Fruit fly (Drosophila melanogaster) whole organism, prepupa: Measurements from ENCODE around the gene Nlp.
A peak's percentile ranks its signal among the peaks of the same experiment; 100 is the strongest.

ENCODE experiments used
- Blimp-1 ChIP-seq: fragments of 200-800 bp; sonication (Bioruptor generic); optimal IDR thresholded peaks from 3 replicates; lab custom pipeline; 2017; ENCODE audit warnings: missing biosample characterization, missing genetic modification characterization, mild to moderate bottlenecking, moderate library complexity, missing genetic modification reagents
- CG10631 ChIP-seq: fragments of 200-800 bp; sonication (Bioruptor generic); optimal IDR thresholded peaks from 2 replicates; lab custom pipeline; 2016; ENCODE audit warnings: missing biosample characterization, missing genetic modification characterization
- CG10669 ChIP-seq: fragments of 200-800 bp; sonication (Bioruptor generic); optimal IDR thresholded peaks from 3 replicates; lab custom pipeline; 2018; ENCODE audit warnings: missing biosample characterization, mild to moderate bottlenecking, missing genetic modification characterization, moderate library complexity
- CG11762 ChIP-seq: fragments of 200-800 bp; sonication (Bioruptor generic); optimal IDR thresholded peaks from 3 replicates; lab custom pipeline; 2016; ENCODE audit warnings: missing biosample characterization, missing genetic modification characterization; ENCODE audit not compliant: insufficient read depth
- CG11902 ChIP-seq: fragments of 200-800 bp; sonication (Bioruptor generic); optimal IDR thresholded peaks from 3 replicates; lab custom pipeline; 2016; ENCODE audit warnings: missing biosample characterization, missing genetic modification characterization
- CG15336 ChIP-seq: fragments of 200-800 bp; sonication (Bioruptor generic); IDR thresholded peaks from 2 replicates; pipeline ENCODE4 v1.3.6; 2022; ENCODE audit warnings: missing biosample characterization, missing genetic modification characterization
- CG1621 ChIP-seq: fragments of 200-800 bp; sonication (Bioruptor generic); optimal IDR thresholded peaks from 3 replicates; lab custom pipeline; 2018; ENCODE audit warnings: missing biosample characterization, mild to moderate bottlenecking, missing genetic modification characterization
- CG3032 ChIP-seq: fragments of 200-800 bp; optimal IDR thresholded peaks from 2 replicates; lab custom pipeline; 2019; ENCODE audit warnings: missing biosample characterization, mild to moderate bottlenecking, missing genetic modification characterization, moderate library complexity
- CG32006 ChIP-seq: fragments of 200-800 bp; sonication (Bioruptor generic); optimal IDR thresholded peaks from 3 replicates; lab custom pipeline; 2017; ENCODE audit warnings: missing biosample characterization, mild to moderate bottlenecking, missing genetic modification characterization
- CG34406 ChIP-seq: fragments of 200-800 bp; sonication (Bioruptor generic); optimal IDR thresholded peaks from 3 replicates; lab custom pipeline; 2016; ENCODE audit warnings: missing biosample characterization, missing genetic modification characterization
- CG4318 ChIP-seq: fragments of 200-800 bp; sonication (Bioruptor generic); optimal IDR thresholded peaks from 3 replicates; lab custom pipeline; 2017; ENCODE audit warnings: missing biosample characterization, mild to moderate bottlenecking, missing genetic modification characterization
- CG6163 ChIP-seq: fragments of 200-800 bp; sonication (Bioruptor generic); IDR thresholded peaks from 3 replicates; pipeline ENCODE4 v1.3.6; 2022; ENCODE audit warnings: missing biosample characterization, missing genetic modification characterization
- CG6276 ChIP-seq: fragments of 200-800 bp; sonication (Bioruptor generic); optimal IDR thresholded peaks from 2 replicates; lab custom pipeline; 2017; ENCODE audit warnings: missing biosample characterization, mild to moderate bottlenecking, missing genetic modification characterization
- CG6792 ChIP-seq: fragments of 200-800 bp; sonication (Bioruptor generic); optimal IDR thresholded peaks from 3 replicates; lab custom pipeline; 2016; ENCODE audit warnings: missing biosample characterization, missing genetic modification characterization
- CG6808 ChIP-seq: fragments of 200-800 bp; sonication (Bioruptor generic); optimal IDR thresholded peaks from 3 replicates; lab custom pipeline; 2017; ENCODE audit warnings: missing biosample characterization, missing genetic modification characterization, mild to moderate bottlenecking, moderate library complexity, missing genetic modification reagents
- CG6854 ChIP-seq: fragments of 200-800 bp; sonication (Bioruptor generic); optimal IDR thresholded peaks from 2 replicates; lab custom pipeline; 2017; ENCODE audit warnings: missing biosample characterization, mild to moderate bottlenecking, missing genetic modification characterization
- CG8119 ChIP-seq: fragments of 200-800 bp; sonication (Bioruptor generic); IDR thresholded peaks from 3 replicates; pipeline ENCODE4 v1.3.6; 2022; ENCODE audit warnings: missing biosample characterization, missing genetic modification characterization
- CG8319 ChIP-seq: fragments of 200-800 bp; sonication (Bioruptor generic); optimal IDR thresholded peaks from 3 replicates; lab custom pipeline; 2016; ENCODE audit warnings: missing biosample characterization, missing genetic modification characterization
- CG8632 ChIP-seq: fragments of 200-800 bp; sonication (Bioruptor generic); optimal IDR thresholded peaks from 3 replicates; lab custom pipeline; 2016; ENCODE audit warnings: missing biosample characterization, missing genetic modification characterization
- Eip75B ChIP-seq: fragments of 200-800 bp; sonication (Bioruptor generic); optimal IDR thresholded peaks from 3 replicates; lab custom pipeline; 2016; ENCODE audit warnings: missing biosample characterization, missing genetic modification characterization
- Eip78C ChIP-seq: fragments of 200-800 bp; sonication (Bioruptor generic); peaks from one replicate; lab custom pipeline; 2016; ENCODE audit warnings: missing biosample characterization, missing genetic modification characterization
- Ets21C ChIP-seq: fragments of 200-800 bp; sonication (Bioruptor generic); optimal IDR thresholded peaks from 3 replicates; lab custom pipeline; 2016; ENCODE audit warnings: missing biosample characterization, missing genetic modification characterization
- Gug ChIP-seq: fragments of 200-800 bp; sonication (Bioruptor generic); IDR thresholded peaks from 2 replicates; pipeline ENCODE4 v1.3.6; 2022; ENCODE audit warnings: missing biosample characterization, missing genetic modification characterization
- Hr39 ChIP-seq: fragments of 200-800 bp; sonication (Bioruptor generic); optimal IDR thresholded peaks from 2 replicates; lab custom pipeline; 2016; ENCODE audit warnings: missing biosample characterization, missing genetic modification characterization
- Hr4 ChIP-seq: fragments of 200-800 bp; sonication (Bioruptor generic); optimal IDR thresholded peaks from 3 replicates; lab custom pipeline; 2016; ENCODE audit warnings: missing biosample characterization, missing genetic modification characterization
- Lpt ChIP-seq: fragments of 200-800 bp; sonication (Bioruptor generic); optimal IDR thresholded peaks from 3 replicates; lab custom pipeline; 2016; ENCODE audit warnings: missing biosample characterization, missing genetic modification characterization
- Met ChIP-seq: fragments of 200-800 bp; sonication (Bioruptor generic); optimal IDR thresholded peaks from 3 replicates; lab custom pipeline; 2016; ENCODE audit warnings: missing biosample characterization, missing genetic modification characterization
- OdsH ChIP-seq: fragments of 200-800 bp; sonication (Bioruptor generic); optimal IDR thresholded peaks from 3 replicates; lab custom pipeline; 2016; ENCODE audit warnings: missing biosample characterization, missing genetic modification characterization
- Smox ChIP-seq: fragments of 200-800 bp; sonication (Bioruptor generic); optimal IDR thresholded peaks from 3 replicates; lab custom pipeline; 2016; ENCODE audit warnings: missing biosample characterization, missing genetic modification characterization
- Sox102F ChIP-seq: fragments of 200-800 bp; sonication (Bioruptor generic); optimal IDR thresholded peaks from 2 replicates; lab custom pipeline; 2016; ENCODE audit warnings: missing biosample characterization, mild to moderate bottlenecking, missing genetic modification characterization
- Sox14 ChIP-seq: fragments of 200-800 bp; sonication (Bioruptor generic); optimal IDR thresholded peaks from 3 replicates; lab custom pipeline; 2016; ENCODE audit warnings: missing biosample characterization, missing genetic modification characterization
- Sox15 ChIP-seq: fragments of 200-800 bp; sonication (Bioruptor generic); optimal IDR thresholded peaks from 3 replicates; lab custom pipeline; 2016; ENCODE audit warnings: missing biosample characterization, missing genetic modification characterization
- achi ChIP-seq: fragments of 200-800 bp; sonication (Bioruptor generic); optimal IDR thresholded peaks from 3 replicates; lab custom pipeline; 2016; ENCODE audit warnings: missing biosample characterization, missing genetic modification characterization
- acj6 ChIP-seq: fragments of 200-800 bp; sonication (Bioruptor generic); optimal IDR thresholded peaks from 3 replicates; lab custom pipeline; 2016; ENCODE audit warnings: missing biosample characterization, missing genetic modification characterization
- dsx ChIP-seq: fragments of 200-800 bp; optimal IDR thresholded peaks from 3 replicates; lab custom pipeline; 2019; ENCODE audit warnings: missing biosample characterization, mild to moderate bottlenecking, missing genetic modification characterization, moderate library complexity; ENCODE audit not compliant: poor library complexity, severe bottlenecking
- eg ChIP-seq: fragments of 200-800 bp; sonication (Bioruptor generic); IDR thresholded peaks from 3 replicates; pipeline ENCODE4 v1.3.6; 2022; ENCODE audit warnings: missing biosample characterization, missing genetic modification characterization
- esn ChIP-seq: fragments of 200-800 bp; sonication (Bioruptor generic); optimal IDR thresholded peaks from 2 replicates; lab custom pipeline; 2016; ENCODE audit warnings: missing biosample characterization, mild to moderate bottlenecking, missing genetic modification characterization, moderate library complexity
- fd59A ChIP-seq: fragments of 200-800 bp; sonication (Bioruptor generic); optimal IDR thresholded peaks from 2 replicates; lab custom pipeline; 2017; ENCODE audit warnings: missing biosample characterization, mild to moderate bottlenecking, missing genetic modification characterization, missing genetic modification reagents
- fkh ChIP-seq: fragments of 200-800 bp; sonication (Bioruptor generic); optimal IDR thresholded peaks from 3 replicates; lab custom pipeline; 2017; ENCODE audit warnings: missing biosample characterization, mild to moderate bottlenecking, missing genetic modification characterization, moderate library complexity
- lz ChIP-seq: fragments of 200-800 bp; sonication (Bioruptor generic); optimal IDR thresholded peaks from 3 replicates; lab custom pipeline; 2016; ENCODE audit warnings: missing biosample characterization, missing genetic modification characterization
- net ChIP-seq: fragments of 200-800 bp; sonication (Bioruptor generic); optimal IDR thresholded peaks from 3 replicates; lab custom pipeline; 2016; ENCODE audit warnings: missing biosample characterization, missing genetic modification characterization
- pdm3 ChIP-seq: fragments of 200-800 bp; sonication (Bioruptor generic); optimal IDR thresholded peaks from 3 replicates; lab custom pipeline; 2016; ENCODE audit warnings: missing biosample characterization, missing genetic modification characterization
- salr ChIP-seq, 2 experiments: fragments of 200-800 bp; sonication (Bioruptor generic); optimal IDR thresholded peaks; 3 replicates each; lab custom pipeline; 2016 to 2018; ENCODE audit warnings: missing biosample characterization in 2 of 2, missing genetic modification characterization in 2 of 2, mild to moderate bottlenecking in 1 of 2
- spab ChIP-seq: fragments of 200-800 bp; sonication (Bioruptor generic); optimal IDR thresholded peaks from 2 replicates; lab custom pipeline; 2017; ENCODE audit warnings: missing biosample characterization, mild to moderate bottlenecking, missing genetic modification characterization, missing genetic modification reagents
- ss ChIP-seq, 2 experiments: fragments of 200-800 bp; sonication (Bioruptor generic); optimal IDR thresholded peaks; 2 replicates in 1 of 2; 3 replicates in 1 of 2; lab custom pipeline; 2017 to 2018; ENCODE audit warnings: mild to moderate bottlenecking in 2 of 2, missing biosample characterization in 2 of 2, missing genetic modification characterization in 2 of 2, moderate library complexity in 1 of 2
- svp ChIP-seq: fragments of 200-800 bp; sonication (Bioruptor generic); peaks from one replicate; lab custom pipeline; 2016; ENCODE audit warnings: missing biosample characterization, missing genetic modification characterization

Nlp gene

DNA sequence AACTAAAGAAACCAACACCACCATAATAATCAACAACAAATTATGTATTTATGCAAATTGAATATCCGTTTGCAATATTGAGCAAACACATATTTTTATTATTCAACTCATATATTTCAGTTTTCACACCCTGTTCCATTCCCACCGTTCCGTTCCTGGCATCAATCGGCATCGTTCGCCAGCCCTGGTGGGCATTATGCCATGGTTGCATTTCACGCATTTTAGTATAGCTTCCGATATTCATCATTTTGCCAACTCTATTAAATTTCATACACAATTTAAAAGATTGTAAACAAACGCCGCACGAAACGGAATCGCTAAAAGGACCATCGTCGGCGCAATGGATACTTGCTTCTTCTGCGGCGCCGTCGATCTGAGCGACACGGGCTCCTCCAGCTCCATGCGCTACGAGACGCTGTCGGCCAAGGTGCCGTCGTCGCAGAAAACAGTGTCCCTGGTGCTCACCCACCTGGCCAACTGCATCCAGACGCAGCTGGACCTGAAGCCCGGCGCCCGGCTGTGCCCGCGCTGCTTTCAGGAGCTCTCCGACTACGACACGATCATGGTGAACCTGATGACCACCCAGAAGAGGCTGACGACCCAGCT is 38.7 kb downstream of the Nlp start, which contains the start of gene Sry-delta (continued):
- peak; percentile 44 for TF ChIP-seq CG6792 (GFP tag; lab: Kevin White, UChicago)
- TF ChIP-seq Sox15, result peak; percentile 39
- peak; percentile 41 for TF ChIP-seq dsx (GFP tag; lab: Kevin White, UChicago)
- peak; percentile 8 for TF ChIP-seq CG11762 (GFP tag; lab: Kevin White, UChicago)
- TF ChIP-seq CG15336 (GFP tag; lab: Robert Waterston, UW), result no peak
- no peak for TF ChIP-seq Hr4 (GFP tag; lab: Kevin White, UChicago)
- TF ChIP-seq net (GFP tag; lab: Kevin White, UChicago), result no peak
- no peak for TF ChIP-seq Ets21C (GFP tag; lab: Kevin White, UChicago)
- TF ChIP-seq pdm3 (GFP tag; lab: Kevin White, UChicago), result no peak
- TF ChIP-seq Sox14, result no peak
- TF ChIP-seq Lpt, result no peak
- TF ChIP-seq Eip75B (GFP tag; lab: Kevin White, UChicago), result no peak
- TF ChIP-seq CG34406 (GFP tag; lab: Kevin White, UChicago), result peak; percentile 48
- no peak for TF ChIP-seq CG32006
- no peak for TF ChIP-seq acj6
- TF ChIP-seq CG3032, result peak; percentile 68
- no peak for TF ChIP-seq svp (GFP tag; lab: Kevin White, UChicago)
- no peak for TF ChIP-seq CG10631 (GFP tag; lab: Kevin White, UChicago)
- no peak for TF ChIP-seq CG8119 (GFP tag; lab: Robert Waterston, UW)
- TF ChIP-seq Gug, result peak; percentile 46
- no peak for TF ChIP-seq ss (GFP tag; optimal IDR thresholded peaks at IDR 0.05; lab: Kevin White, UChicago)
- TF ChIP-seq CG11902 (GFP tag; lab: Kevin White, UChicago), result no peak
- TF ChIP-seq salr (GFP tag; optimal IDR thresholded peaks at IDR 0.05; lab: Kevin White, UChicago), result peak in 1 of 2 experiments; percentile 46
- no peak for TF ChIP-seq CG8632
- peak; percentile 41; the same call in 1 of the 3 replicates for TF ChIP-seq eg (GFP tag; lab: Robert Waterston, UW)
- TF ChIP-seq spab (GFP tag; lab: Kevin White, UChicago), result no peak
- peak; percentile 21 for TF ChIP-seq Eip78C
- no peak for TF ChIP-seq achi (GFP tag; lab: Kevin White, UChicago)
- peak; percentile 79 for TF ChIP-seq esn
- TF ChIP-seq CG8319, result no peak
- no peak for TF ChIP-seq CG1621 (tag; lab: Kevin White, UChicago)
- peak; percentile 79 for TF ChIP-seq lz (GFP tag; lab: Kevin White, UChicago)

DNA sequence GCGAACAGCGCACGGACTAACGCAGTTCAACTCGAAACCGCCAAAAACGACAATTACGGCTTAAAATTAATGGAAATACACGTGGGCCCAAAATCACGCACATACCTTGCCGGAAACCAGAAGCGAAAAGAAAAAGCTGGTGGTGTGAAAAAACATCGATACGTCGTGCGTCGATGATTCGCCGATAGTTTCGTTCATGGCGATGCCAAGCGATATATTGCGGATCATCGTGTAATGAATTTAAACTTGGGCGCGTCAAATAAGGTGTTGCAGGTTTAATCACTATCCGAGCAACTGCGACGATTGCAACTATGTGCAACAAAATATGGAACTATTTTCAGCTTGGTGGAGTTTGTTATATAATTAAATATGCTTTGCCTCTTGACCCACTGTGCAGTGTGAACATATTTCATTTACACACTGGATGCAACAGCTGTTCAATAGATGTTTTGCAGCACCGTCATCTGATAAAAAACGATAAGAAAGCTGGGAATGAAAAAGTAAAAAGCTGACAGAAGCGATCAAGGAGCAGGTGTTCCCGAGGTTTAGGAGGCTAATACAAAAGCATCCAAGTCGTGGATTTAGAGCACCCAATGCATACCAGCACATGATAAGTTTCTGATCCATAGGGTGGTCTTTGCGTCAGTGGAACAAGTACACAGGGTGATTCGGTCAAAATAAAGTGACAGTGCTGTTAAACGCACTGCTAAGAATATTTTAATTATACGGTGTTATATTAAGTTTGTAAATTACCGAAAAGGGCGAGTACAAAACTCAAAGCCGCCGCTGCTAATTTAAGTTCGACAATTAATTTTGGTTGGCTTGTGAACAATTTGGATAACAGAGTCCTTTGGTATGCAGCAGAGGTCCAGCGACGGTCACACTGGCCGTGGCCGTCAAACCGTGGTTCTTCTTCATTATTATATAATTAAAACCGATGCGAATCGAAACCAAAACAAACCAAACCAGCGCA is 41.7 kb downstream of the Nlp start, which contains the start of the genes RpL32 and CG7943:
Gene RpL32, minus strand, starts transcription at position 133 of the 973 bp plus-strand sequence.
Gene CG7943, plus strand, starts transcription at position 442 of the 973 bp plus-strand sequence.
- TF ChIP-seq Lpt (peak; percentile 83), CG6854 (GFP tag; lab: Kevin White, UChicago) (peak; percentile 93), CG4318 (GFP tag; lab: Kevin White, UChicago) (no peak), svp (GFP tag; lab: Kevin White, UChicago) (peak; percentile 97), Smox (GFP tag; lab: Kevin White, UChicago) (peak; percentile 93), spab (GFP tag; lab: Kevin White, UChicago) (no peak), Gug (peak; percentile 78), fd59A (GFP tag; lab: Kevin White, UChicago) (peak; percentile 78), lz (GFP tag; lab: Kevin White, UChicago) (peak; percentile 96), CG6276 (GFP tag; lab: Kevin White, UChicago) (no peak), fkh (GFP tag; lab: Kevin White, UChicago) (peak; percentile 82), acj6 (peak; percentile 91), ss (GFP tag; optimal IDR thresholded peaks at IDR 0.05; lab: Kevin White, UChicago) (peak; percentile 65 to 90), Met (GFP tag; lab: Kevin White, UChicago) (peak; percentile 95), CG8319 (peak; percentile 91), net (GFP tag; lab: Kevin White, UChicago) (peak; percentile 89), Hr39 (GFP tag; lab: Kevin White, UChicago) (peak; percentile 94), salr (GFP tag; optimal IDR thresholded peaks at IDR 0.05; lab: Kevin White, UChicago) (peak; percentile 49 to 86), CG11902 (GFP tag; lab: Kevin White, UChicago) (peak; percentile 93), Eip78C (peak; percentile 97), CG8632 (peak; percentile 84), Blimp-1 (peak; percentile 84), CG6808 (peak; percentile 80), CG10669 (GFP tag; lab: Kevin White, UChicago) (peak; percentile 87), CG6163 (GFP tag; lab: Robert Waterston, UW) (peak; percentile 95), Eip75B (GFP tag; lab: Kevin White, UChicago) (peak; percentile 94), Sox102F (GFP tag; lab: Kevin White, UChicago) (peak; percentile 93), OdsH (GFP tag; lab: Kevin White, UChicago) (peak; percentile 92)
